Worm (Caenorhabditis elegans): ENCODE data around the gene Y61A9LA.3.

DNA sequence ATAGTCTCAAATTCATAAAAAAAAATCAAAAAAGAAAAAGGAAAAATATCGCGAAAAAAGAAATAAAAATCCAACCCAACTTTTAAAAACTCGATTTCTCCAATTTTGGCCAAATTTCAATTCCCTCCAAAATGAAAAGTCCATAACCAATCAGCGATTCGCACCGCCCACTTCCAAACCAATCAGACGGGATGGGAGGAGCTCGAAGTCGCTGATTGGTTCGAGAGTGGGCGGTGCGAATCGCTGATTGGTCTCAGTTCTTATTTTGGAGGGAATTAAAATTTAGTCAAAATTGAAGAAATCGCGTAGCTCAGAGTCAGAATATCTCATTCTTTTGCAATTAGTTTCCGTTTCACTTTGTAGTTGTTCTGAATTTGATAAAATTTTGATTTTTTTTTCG, 52.6 kb downstream of the Y61A9LA.3 start:
- no peak for TF ChIP-seq ceh-82 (tag; optimal IDR thresholded peaks at IDR 0.05)
- no peak for TF ChIP-seq nhr-23 (tag; optimal IDR thresholded peaks at IDR 0.05)
- no peak for TF ChIP-seq pqm-1 (tag; optimal IDR thresholded peaks at IDR 0.05)
- TF ChIP-seq tbx-2 (tag; optimal IDR thresholded peaks at IDR 0.05): no peak
- TF ChIP-seq elt-1 (tag; optimal IDR thresholded peaks at IDR 0.05): no peak
- no peak for TF ChIP-seq fos-1 (tag; optimal IDR thresholded peaks at IDR 0.05)
- TF ChIP-seq R02D3.7 (tag; optimal IDR thresholded peaks at IDR 0.05): no peak
- TF ChIP-seq egl-27 (tag; optimal IDR thresholded peaks at IDR 0.05): no peak
